Fruit fly (Drosophila melanogaster) whole organism, embryonic: ENCODE measurements around the gene CG7518.

Source experiments
- Atf3 ChIP-seq: fragments of 200-800 bp; sonication (Bioruptor generic); optimal IDR thresholded peaks from 3 replicates; lab custom pipeline; 2016; ENCODE audit warnings: missing biosample characterization, missing genetic modification characterization
- Atf6 ChIP-seq: fragments of 200-800 bp; sonication (Bioruptor generic); IDR thresholded peaks from 2 replicates; pipeline ENCODE4 v1.3.6; 2022; ENCODE audit warnings: missing biosample characterization, missing genetic modification characterization
- Awh ChIP-seq: fragments of 200-800 bp; sonication (Bioruptor generic); IDR thresholded peaks from 2 replicates; pipeline ENCODE4, ENCODE4 v1.3.6; 2022; ENCODE audit warnings: missing biosample characterization, missing genetic modification characterization
- CG11085 ChIP-seq: fragments of 200-800 bp; sonication (Bioruptor generic); IDR thresholded peaks from 2 replicates; pipeline ENCODE4 v1.3.6; 2022; ENCODE audit warnings: missing biosample characterization, missing genetic modification characterization
- CG12155 ChIP-seq: fragments of 200-800 bp; sonication (Bioruptor generic); optimal IDR thresholded peaks from 3 replicates; lab custom pipeline; 2016; ENCODE audit warnings: missing biosample characterization, missing genetic modification characterization
- CG12299 ChIP-seq: fragments of 200-800 bp; sonication (Bioruptor generic); optimal IDR thresholded peaks from 2 replicates; lab custom pipeline; 2018; ENCODE audit warnings: missing biosample characterization, mild to moderate bottlenecking, missing genetic modification characterization
- CG13894 ChIP-seq: fragments of 200-800 bp; sonication (Bioruptor generic); optimal IDR thresholded peaks from 3 replicates; lab custom pipeline; 2018; ENCODE audit warnings: missing biosample characterization, mild to moderate bottlenecking, missing genetic modification characterization, moderate library complexity
- CG15479 ChIP-seq: fragments of 200-800 bp; sonication (Bioruptor generic); optimal IDR thresholded peaks from 3 replicates; lab custom pipeline; 2019; ENCODE audit warnings: missing biosample characterization, mild to moderate bottlenecking, missing genetic modification characterization, moderate library complexity
- CG18619 ChIP-seq: fragments of 200-800 bp; sonication (Bioruptor generic); optimal IDR thresholded peaks from 3 replicates; lab custom pipeline; 2017; ENCODE audit warnings: missing biosample characterization, mild to moderate bottlenecking, missing genetic modification characterization
- CG2712 ChIP-seq: fragments of 200-800 bp; optimal IDR thresholded peaks from 3 replicates; lab custom pipeline; 2019; ENCODE audit warnings: missing biosample characterization, mild to moderate bottlenecking, missing genetic modification characterization, moderate library complexity
- CG2889 ChIP-seq: fragments of 200-800 bp; sonication (Bioruptor generic); IDR thresholded peaks from 3 replicates; pipeline ENCODE4 v1.3.6; 2022; ENCODE audit warnings: missing biosample characterization, missing genetic modification characterization
- CG30403 ChIP-seq: fragments of 200-800 bp; sonication (Bioruptor generic); optimal IDR thresholded peaks from 3 replicates; lab custom pipeline; 2016; ENCODE audit warnings: missing biosample characterization, missing genetic modification characterization
- CG3726 ChIP-seq: fragments of 200-800 bp; sonication (Bioruptor generic); IDR thresholded peaks from 3 replicates; pipeline ENCODE4, ENCODE4 v1.3.6; 2022; ENCODE audit warnings: missing biosample characterization, missing genetic modification characterization
- CG6175 ChIP-seq: fragments of 200-800 bp; sonication (Bioruptor generic); IDR thresholded peaks from 3 replicates; pipeline ENCODE4 v1.3.6; 2022; ENCODE audit warnings: missing biosample characterization, missing genetic modification characterization
- CG6765 ChIP-seq: fragments of 200-800 bp; sonication (Bioruptor generic); optimal IDR thresholded peaks from 3 replicates; lab custom pipeline; 2017; ENCODE audit warnings: missing biosample characterization, mild to moderate bottlenecking, missing genetic modification characterization
- CG6791 ChIP-seq: fragments of 200-800 bp; sonication (Bioruptor generic); IDR thresholded peaks from 3 replicates; pipeline ENCODE4 v1.3.6; 2022; ENCODE audit warnings: missing biosample characterization, missing genetic modification characterization; ENCODE audit not compliant: partially characterized antibody
- CG6813 ChIP-seq: fragments of 200-800 bp; sonication (Bioruptor generic); optimal IDR thresholded peaks from 2 replicates; lab custom pipeline; 2017; ENCODE audit warnings: missing biosample characterization, missing genetic modification characterization, mild to moderate bottlenecking, moderate library complexity, missing genetic modification reagents
- CG9876 ChIP-seq: fragments of 200-800 bp; sonication (Bioruptor generic); optimal IDR thresholded peaks from 2 replicates; lab custom pipeline; 2016; ENCODE audit warnings: missing biosample characterization, missing genetic modification characterization
- CoRest ChIP-seq: fragments of 200-800 bp; sonication (Bioruptor generic); optimal IDR thresholded peaks from 3 replicates; lab custom pipeline; 2018; ENCODE audit warnings: missing biosample characterization, mild to moderate bottlenecking, missing genetic modification characterization, moderate library complexity
- E2f2 ChIP-seq: fragments of 200-800 bp; sonication (Bioruptor generic); IDR thresholded peaks from 2 replicates; pipeline ENCODE4 v1.3.6; 2022; ENCODE audit warnings: missing biosample characterization, missing genetic modification characterization
- Ets65A ChIP-seq: fragments of 200-800 bp; sonication (Bioruptor generic); peaks from one replicate; lab custom pipeline; 2016; ENCODE audit warnings: missing biosample characterization, missing genetic modification characterization
- Gsc ChIP-seq: fragments of 200-800 bp; sonication (Bioruptor generic); IDR thresholded peaks from 2 replicates; pipeline ENCODE4 v1.3.6; 2022; ENCODE audit warnings: missing biosample characterization, missing genetic modification characterization
- H2.0 ChIP-seq: fragments of 200-800 bp; sonication (Bioruptor generic); IDR thresholded peaks from 2 replicates; pipeline ENCODE4 v1.3.6; 2022; ENCODE audit warnings: missing biosample characterization, missing genetic modification characterization
- NC2α ChIP-seq: fragments of 200-800 bp; sonication (Bioruptor generic); optimal IDR thresholded peaks from 2 replicates; lab custom pipeline; 2016; ENCODE audit warnings: missing biosample characterization, missing genetic modification characterization
- Rx ChIP-seq: fragments of 200-800 bp; sonication (Bioruptor generic); IDR thresholded peaks from 2 replicates; pipeline ENCODE4 v1.3.6; 2022; ENCODE audit warnings: missing biosample characterization, missing genetic modification characterization
- Ssrp ChIP-seq: fragments of 200-800 bp; sonication (Bioruptor generic); optimal IDR thresholded peaks from 2 replicates; lab custom pipeline; 2018; ENCODE audit warnings: missing biosample characterization, mild to moderate bottlenecking, missing genetic modification characterization, moderate library complexity
- btn ChIP-seq: fragments of 200-800 bp; sonication (Bioruptor generic); optimal IDR thresholded peaks from 2 replicates; lab custom pipeline; 2016; ENCODE audit warnings: missing biosample characterization, missing genetic modification characterization
- caup ChIP-seq: fragments of 200-800 bp; sonication (Bioruptor generic); optimal IDR thresholded peaks from 3 replicates; lab custom pipeline; 2017; ENCODE audit warnings: missing biosample characterization, mild to moderate bottlenecking, missing genetic modification characterization, moderate library complexity; ENCODE audit not compliant: severe bottlenecking
- cg ChIP-seq: fragments of 200-800 bp; sonication (Bioruptor generic); optimal IDR thresholded peaks from 3 replicates; lab custom pipeline; 2019; ENCODE audit warnings: missing biosample characterization, mild to moderate bottlenecking, missing genetic modification characterization, moderate library complexity
- disco-r ChIP-seq: fragments of 200-800 bp; sonication (Bioruptor generic); optimal IDR thresholded peaks from 2 replicates; lab custom pipeline; 2016; ENCODE audit warnings: missing biosample characterization, missing genetic modification characterization
- dm ChIP-seq: fragments of 200-800 bp; sonication (Bioruptor generic); optimal IDR thresholded peaks from 3 replicates; lab custom pipeline; 2016; ENCODE audit warnings: missing biosample characterization, missing genetic modification characterization
- fd64A ChIP-seq: fragments of 200-800 bp; sonication (Bioruptor generic); optimal IDR thresholded peaks from 3 replicates; lab custom pipeline; 2018; ENCODE audit warnings: missing biosample characterization, mild to moderate bottlenecking, missing genetic modification characterization
- gcm ChIP-seq: fragments of 200-800 bp; sonication (Bioruptor generic); optimal IDR thresholded peaks from 2 replicates; lab custom pipeline; 2019; ENCODE audit warnings: missing biosample characterization, mild to moderate bottlenecking, missing genetic modification characterization, moderate library complexity
- gem ChIP-seq: fragments of 200-800 bp; sonication (Bioruptor generic); optimal IDR thresholded peaks from 2 replicates; lab custom pipeline; 2019; ENCODE audit warnings: missing biosample characterization, mild to moderate bottlenecking, missing genetic modification characterization, moderate library complexity
- grau ChIP-seq: fragments of 200-800 bp; optimal IDR thresholded peaks from 3 replicates; lab custom pipeline; 2019; ENCODE audit warnings: missing biosample characterization, mild to moderate bottlenecking, missing genetic modification characterization, moderate library complexity
- gsb-n ChIP-seq: fragments of 200-800 bp; sonication (Bioruptor generic); optimal IDR thresholded peaks from 3 replicates; lab custom pipeline; 2018; ENCODE audit warnings: missing biosample characterization, mild to moderate bottlenecking, missing genetic modification characterization
- jumu ChIP-seq: fragments of 200-800 bp; sonication (Bioruptor generic); optimal IDR thresholded peaks from 3 replicates; lab custom pipeline; 2016; ENCODE audit warnings: missing biosample characterization, missing genetic modification characterization
- maf-S ChIP-seq: fragments of 200-800 bp; sonication (Bioruptor generic); optimal IDR thresholded peaks from 2 replicates; lab custom pipeline; 2016; ENCODE audit warnings: missing biosample characterization, missing genetic modification characterization
- onecut ChIP-seq: fragments of 200-800 bp; sonication (Bioruptor generic); IDR thresholded peaks from 2 replicates; pipeline ENCODE4 v1.3.6; 2022; ENCODE audit warnings: missing biosample characterization, missing genetic modification characterization
- p53 ChIP-seq: fragments of 200-800 bp; sonication (Bioruptor generic); optimal IDR thresholded peaks from 2 replicates; lab custom pipeline; 2016; ENCODE audit warnings: missing biosample characterization, missing genetic modification characterization
- repo ChIP-seq: fragments of 200-800 bp; sonication (Bioruptor generic); optimal IDR thresholded peaks from 2 replicates; lab custom pipeline; 2016; ENCODE audit warnings: missing biosample characterization, missing genetic modification characterization
- seq ChIP-seq: fragments of 200-800 bp; sonication (Bioruptor generic); IDR thresholded peaks from 2 replicates; pipeline ENCODE4 v1.3.6; 2022; ENCODE audit warnings: missing biosample characterization, missing genetic modification characterization
- slp2 ChIP-seq: fragments of 200-800 bp; sonication (Bioruptor generic); optimal IDR thresholded peaks from 2 replicates; lab custom pipeline; 2016; ENCODE audit warnings: missing biosample characterization, missing genetic modification characterization
- sna ChIP-seq: fragments of 200-800 bp; sonication (Bioruptor generic); IDR thresholded peaks from 2 replicates; pipeline ENCODE4 v1.3.6; 2022; ENCODE audit warnings: missing biosample characterization, missing genetic modification characterization; ENCODE audit not compliant: partially characterized antibody
- ssp ChIP-seq: fragments of 200-800 bp; sonication (Bioruptor generic); IDR thresholded peaks from 2 replicates; pipeline ENCODE4 v1.3.6; 2022; ENCODE audit warnings: missing biosample characterization, missing genetic modification characterization
- tna ChIP-seq: fragments of 200-800 bp; sonication (Bioruptor generic); IDR thresholded peaks from 2 replicates; pipeline ENCODE4 v1.3.6; 2022; ENCODE audit warnings: missing biosample characterization, missing genetic modification characterization; ENCODE audit not compliant: partially characterized antibody
- unpg ChIP-seq: fragments of 200-800 bp; sonication (Bioruptor generic); optimal IDR thresholded peaks from 3 replicates; lab custom pipeline; 2018; ENCODE audit warnings: missing biosample characterization, mild to moderate bottlenecking, missing genetic modification characterization, moderate library complexity
- usp ChIP-seq: fragments of >200 bp; optimal IDR thresholded peaks from 2 replicates; lab custom pipeline; 2017; ENCODE audit warnings: missing biosample characterization, missing genetic modification characterization
- vvl ChIP-seq: fragments of 200-800 bp; sonication (Bioruptor generic); IDR thresholded peaks from 2 replicates; pipeline ENCODE4 v1.3.6; 2022; ENCODE audit warnings: missing biosample characterization, missing genetic modification characterization
- wdn ChIP-seq: fragments of 200-800 bp; sonication (Bioruptor generic); IDR thresholded peaks from 2 replicates; pipeline ENCODE4 v1.3.6; 2022; ENCODE audit warnings: missing biosample characterization, missing genetic modification characterization
- zfh2 ChIP-seq: fragments of 200-800 bp; sonication (Bioruptor generic); optimal IDR thresholded peaks from 2 replicates; lab custom pipeline; 2016; ENCODE audit warnings: missing biosample characterization, missing genetic modification characterization

The CG7518 gene

dm6 chr3R:13012351-13012750, 14.5 kb downstream of the CG7518 start (continued):
- TF ChIP-seq CG2712 (peak; percentile 36), seq (GFP tag; lab: Robert Waterston, UW) (no peak), CoRest (peak; percentile 55), usp (no peak), onecut (peak; percentile 42; the same call in 1 of the 2 replicates), CG13894 (tag; lab: Kevin White, UChicago) (no peak), sna (GFP tag; lab: Robert Waterston, UW) (no peak), Ssrp (tag; lab: Kevin White, UChicago) (no peak), maf-S (GFP tag; lab: Kevin White, UChicago) (peak; percentile 64), CG12155 (GFP tag; lab: Kevin White, UChicago) (peak; percentile 94), Atf6 (GFP tag; lab: Robert Waterston, UW) (peak; percentile 46; the same call in 1 of the 2 replicates), CG15479 (peak; percentile 91), CG3726 (GFP tag; lab: Robert Waterston, UW) (no peak), CG9876 (peak; percentile 32), gcm (GFP tag; lab: Kevin White, UChicago) (peak; percentile 54), dm (GFP tag; lab: Kevin White, UChicago) (peak; percentile 80), CG6765 (GFP tag; lab: Kevin White, UChicago) (peak; percentile 46), tna (no peak), ssp (GFP tag; lab: Robert Waterston, UW) (peak; percentile 27; the same call in 1 of the 2 replicates), Gsc (no peak), CG30403 (GFP tag; lab: Kevin White, UChicago) (peak; percentile 75), zfh2 (GFP tag; lab: Kevin White, UChicago) (peak; percentile 78), CG2889 (GFP tag; lab: Robert Waterston, UW) (peak; percentile 51; the same call in 1 of the 3 replicates), btn (GFP tag; lab: Kevin White, UChicago) (peak; percentile 32), caup (GFP tag; lab: Kevin White, UChicago) (peak; percentile 53), Awh (GFP tag; lab: Robert Waterston, UW) (peak; percentile 78), vvl (GFP tag; lab: Robert Waterston, UW) (peak; percentile 84), Ets65A (peak; percentile 62), disco-r (GFP tag; lab: Kevin White, UChicago) (peak; percentile 73), gsb-n (peak; percentile 14), H2.0 (GFP tag; lab: Robert Waterston, UW) (peak; percentile 60), CG11085 (GFP tag; lab: Robert Waterston, UW) (0 out of 2 replicates have a peak, but pooled peaks have one; percentile 39), repo (peak; percentile 47), gem (no peak), NC2α (GFP tag; lab: Kevin White, UChicago) (no peak), CG6175 (0 out of 3 replicates have a peak, but pooled peaks have one; percentile 65), jumu (GFP tag; lab: Kevin White, UChicago) (peak; percentile 33), CG6791 (GFP tag; lab: Robert Waterston, UW) (0 out of 3 replicates have a peak, but pooled peaks have one; percentile 11), cg (peak; percentile 77), Atf3 (GFP tag; lab: Kevin White, UChicago) (peak; percentile 21), wdn (GFP tag; lab: Robert Waterston, UW) (peak; percentile 55; the same call in 1 of the 2 replicates), CG12299 (tag; lab: Kevin White, UChicago) (peak; percentile 57), Rx (GFP tag; lab: Robert Waterston, UW) (peak; percentile 62), grau (tag; lab: Kevin White, UChicago) (peak; percentile 52), fd64A (GFP tag; lab: Kevin White, UChicago) (peak; percentile 0), slp2 (GFP tag; lab: Kevin White, UChicago) (peak; percentile 53), CG6813 (GFP tag; lab: Kevin White, UChicago) (peak; percentile 46), p53 (GFP tag; lab: Kevin White, UChicago) (peak; percentile 56), unpg (GFP tag; lab: Kevin White, UChicago) (peak; percentile 52), E2f2 (GFP tag; lab: Robert Waterston, UW) (peak; percentile 45), CG18619 (GFP tag; lab: Kevin White, UChicago) (peak; percentile 66)
